Fruit fly (Drosophila melanogaster): Measurements from ENCODE around the gene elg1.

elg1 gene

dm6 chr3L:16128973-16129745 is 2.7 kb upstream of the elg1 start, which contains the start of gene SsRbeta:
TSS of gene SsRbeta (plus strand) at chr3L:16129617.
- no peak for TF ChIP-seq CG17801 (GFP tag; optimal IDR thresholded peaks at IDR 0.05; ENCODE audit: partially characterized antibody)

dm6 chr3L:16132067-16132418 is 215 bp downstream of the elg1 start:
- TF ChIP-seq CG17801 (GFP tag; optimal IDR thresholded peaks at IDR 0.05; ENCODE audit: partially characterized antibody): no peak

- TF ChIP-seq CG17801 (GFP tag; optimal IDR thresholded peaks at IDR 0.05; ENCODE audit: partially characterized antibody): no peak
Measured at dm6 chr3L:16136819-16137553, 5.2 kb downstream of the elg1 start.

- no peak for TF ChIP-seq CG17801 (GFP tag; optimal IDR thresholded peaks at IDR 0.05; ENCODE audit: partially characterized antibody)
Measured at dm6 chr3L:16137779-16138178, 6.0 kb downstream of the elg1 start, which contains the start of gene CG5157. TSS of gene CG5157 (minus strand) at chr3L:16137879.

dm6 chr3L:16139131-16139530 is 7.3 kb downstream of the elg1 start:
- TF ChIP-seq CG17801 (GFP tag; optimal IDR thresholded peaks at IDR 0.05; ENCODE audit: partially characterized antibody): no peak

- no peak for TF ChIP-seq CG17801 (GFP tag; optimal IDR thresholded peaks at IDR 0.05; ENCODE audit: partially characterized antibody)
Measured at dm6 chr3L:16141556-16141955, 9.7 kb downstream of the elg1 start.

dm6 chr3L:16143685-16144539 is 12.1 kb downstream of the elg1 start, which contains the start of gene CG32152:
TSS of gene CG32152 (minus strand) at chr3L:16144036.
- peak; percentile 94 for TF ChIP-seq CG17801 (GFP tag; optimal IDR thresholded peaks at IDR 0.05; ENCODE audit: partially characterized antibody)

- no peak for TF ChIP-seq CG17801 (GFP tag; optimal IDR thresholded peaks at IDR 0.05; ENCODE audit: partially characterized antibody)
Measured at dm6 chr3L:16145282-16145681, 13.5 kb downstream of the elg1 start.

dm6 chr3L:16145931-16146538 is 14.2 kb downstream of the elg1 start:
- no peak for TF ChIP-seq CG17801 (GFP tag; optimal IDR thresholded peaks at IDR 0.05; ENCODE audit: partially characterized antibody)

- no peak for TF ChIP-seq CG17801 (GFP tag; optimal IDR thresholded peaks at IDR 0.05; ENCODE audit: partially characterized antibody)
Measured at dm6 chr3L:16146539-16146934, 14.7 kb downstream of the elg1 start.

- TF ChIP-seq CG17801 (GFP tag; optimal IDR thresholded peaks at IDR 0.05; ENCODE audit: partially characterized antibody): no peak
Measured at dm6 chr3L:16147325-16147724, 15.5 kb downstream of the elg1 start.

- no peak for TF ChIP-seq CG17801 (GFP tag; optimal IDR thresholded peaks at IDR 0.05; ENCODE audit: partially characterized antibody)
Measured at dm6 chr3L:16147819-16148236, 16.0 kb downstream of the elg1 start.

- TF ChIP-seq CG17801 (GFP tag; optimal IDR thresholded peaks at IDR 0.05; ENCODE audit: partially characterized antibody): no peak
Measured at dm6 chr3L:16149418-16150160, 17.8 kb downstream of the elg1 start.

dm6 chr3L:16150161-16150538 is 18.3 kb downstream of the elg1 start:
- no peak for TF ChIP-seq CG17801 (GFP tag; optimal IDR thresholded peaks at IDR 0.05; ENCODE audit: partially characterized antibody)

All from ovary, adult (tissue).